Fruit fly (Drosophila melanogaster) whole organism, adult: ENCODE measurements around the gene mRRF1.
A peak's percentile ranks its signal among the peaks of the same experiment; 100 is the strongest.

ENCODE experiments used
- CG11617 ChIP-seq: fragments of 200-800 bp; sonication (Bioruptor generic); optimal IDR thresholded peaks from 2 replicates; lab custom pipeline; 2017; ENCODE audit warnings: mild to moderate bottlenecking, missing biosample characterization, missing genetic modification reagents, missing genetic modification characterization
- CG12768 ChIP-seq: fragments of 200-800 bp; sonication (Bioruptor generic); optimal IDR thresholded peaks from 2 replicates; lab custom pipeline; 2017; ENCODE audit warnings: missing biosample characterization, missing genetic modification characterization, mild to moderate bottlenecking, moderate library complexity, missing genetic modification reagents
- CG14711 ChIP-seq: fragments of 200-800 bp; sonication (Bioruptor generic); optimal IDR thresholded peaks from 2 replicates; lab custom pipeline; 2018; ENCODE audit warnings: missing biosample characterization, mild to moderate bottlenecking, missing genetic modification characterization, moderate library complexity
- CG1620 ChIP-seq: fragments of 200-800 bp; sonication (Bioruptor generic); optimal IDR thresholded peaks from 2 replicates; lab custom pipeline; 2016; ENCODE audit warnings: missing biosample characterization, missing genetic modification characterization
- CG33017 ChIP-seq: fragments of 200-800 bp; sonication (Bioruptor generic); optimal IDR thresholded peaks from 2 replicates; lab custom pipeline; 2018; ENCODE audit warnings: missing biosample characterization, mild to moderate bottlenecking, missing genetic modification characterization, moderate library complexity
- CG5204 ChIP-seq: fragments of 200-800 bp; sonication (Bioruptor generic); optimal IDR thresholded peaks from 2 replicates; lab custom pipeline; 2016; ENCODE audit warnings: missing biosample characterization, missing genetic modification characterization
- CG7045 ChIP-seq: fragments of 200-800 bp; sonication (Bioruptor generic); optimal IDR thresholded peaks from 2 replicates; lab custom pipeline; 2017; ENCODE audit warnings: missing biosample characterization, mild to moderate bottlenecking, missing genetic modification characterization
- CG7101 ChIP-seq: fragments of 200-800 bp; sonication (Bioruptor generic); optimal IDR thresholded peaks from 2 replicates; lab custom pipeline; 2018; ENCODE audit warnings: missing biosample characterization, mild to moderate bottlenecking, missing genetic modification characterization, moderate library complexity
- Clk ChIP-seq: fragments of 200-800 bp; sonication (Bioruptor generic); optimal IDR thresholded peaks from 2 replicates; lab custom pipeline; 2017; ENCODE audit warnings: missing biosample characterization, missing genetic modification characterization
- Crg-1 ChIP-seq: fragments of 200-800 bp; sonication (Bioruptor generic); optimal IDR thresholded peaks from 2 replicates; lab custom pipeline; 2016; ENCODE audit warnings: missing biosample characterization, missing genetic modification characterization
- Hr96 ChIP-seq: fragments of 200-800 bp; sonication (Bioruptor generic); optimal IDR thresholded peaks from 2 replicates; lab custom pipeline; 2016; ENCODE audit warnings: missing biosample characterization, missing genetic modification characterization
- Mnt ChIP-seq: fragments of 200-800 bp; sonication (Bioruptor generic); optimal IDR thresholded peaks from 2 replicates; lab custom pipeline; 2016; ENCODE audit warnings: missing biosample characterization, mild to moderate bottlenecking, missing genetic modification characterization
- bab1 ChIP-seq: fragments of 200-800 bp; sonication (Bioruptor generic); optimal IDR thresholded peaks from 3 replicates; lab custom pipeline; 2019; ENCODE audit warnings: missing biosample characterization, mild to moderate bottlenecking, missing genetic modification characterization, moderate library complexity
- cic ChIP-seq: fragments of 200-800 bp; sonication (Bioruptor generic); optimal IDR thresholded peaks from 2 replicates; lab custom pipeline; 2017; ENCODE audit warnings: missing biosample characterization, mild to moderate bottlenecking, missing genetic modification characterization, moderate library complexity
- cnc ChIP-seq, 2 experiments: fragments of >200 bp; optimal IDR thresholded peaks; 2 replicates each; lab custom pipeline; 2017
- kay ChIP-seq: fragments of 200-800 bp; sonication (Bioruptor generic); peaks from one replicate; lab custom pipeline; 2016; ENCODE audit warnings: missing biosample characterization, missing genetic modification characterization, borderline replicate concordance
- ovo ChIP-seq: fragments of 200-800 bp; sonication (Bioruptor generic); optimal IDR thresholded peaks from 2 replicates; lab custom pipeline; 2016; ENCODE audit warnings: missing biosample characterization, missing genetic modification characterization
- pad ChIP-seq: fragments of 200-800 bp; sonication (Bioruptor generic); optimal IDR thresholded peaks from 3 replicates; lab custom pipeline; 2017; ENCODE audit warnings: missing biosample characterization, missing genetic modification characterization, mild to moderate bottlenecking, moderate library complexity, missing genetic modification reagents
- tj ChIP-seq: fragments of 200-800 bp; sonication (Bioruptor generic); optimal IDR thresholded peaks from 3 replicates; lab custom pipeline; 2017; ENCODE audit warnings: missing biosample characterization, mild to moderate bottlenecking, missing genetic modification characterization, moderate library complexity
- toe ChIP-seq: fragments of 200-800 bp; sonication (Bioruptor generic); optimal IDR thresholded peaks from 2 replicates; lab custom pipeline; 2016; ENCODE audit warnings: missing biosample characterization, missing genetic modification characterization

Gene mRRF1

DNA sequence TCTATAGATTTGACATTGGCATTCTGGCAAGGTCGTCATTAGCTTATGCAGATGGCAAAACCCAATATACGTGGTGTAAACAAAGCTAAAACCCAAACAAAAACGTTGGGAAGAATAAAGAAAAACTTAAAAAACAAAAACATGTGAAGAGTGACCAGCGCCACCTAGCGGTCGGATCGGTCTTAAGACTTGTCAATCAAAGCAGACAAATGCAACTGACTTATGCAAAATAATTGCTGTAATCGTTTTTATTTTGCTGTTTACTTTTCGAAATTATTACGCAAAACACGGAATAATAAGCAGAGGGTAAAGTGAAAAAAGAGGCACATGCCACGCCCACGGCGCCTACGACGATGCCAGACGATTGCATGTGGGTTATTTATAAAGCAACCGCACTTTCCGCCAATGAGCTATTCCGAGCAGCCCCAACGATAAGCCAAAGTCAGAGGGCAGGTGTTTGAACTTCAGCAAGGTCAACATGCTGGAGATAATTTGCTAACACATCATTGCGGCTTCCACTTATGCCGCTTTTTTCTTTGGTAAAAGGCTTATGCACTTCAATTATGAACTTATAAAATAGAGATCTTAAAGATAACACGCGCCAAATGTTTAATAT lies 7.9 kb upstream of the mRRF1 start:
- no peak for TF ChIP-seq tj (GFP tag; lab: Kevin White, UChicago)
- no peak for TF ChIP-seq pad
- no peak for TF ChIP-seq bab1 (GFP tag; lab: Kevin White, UChicago)
- no peak for TF ChIP-seq Hr96

dm6 chr3L:9357830-9358712 lies 6.1 kb upstream of the mRRF1 start:
- TF ChIP-seq tj (GFP tag; lab: Kevin White, UChicago) (peak; percentile 76), pad (peak; percentile 65), cic (GFP tag; lab: Kevin White, UChicago) (peak; percentile 99), ovo (GFP tag; lab: Kevin White, UChicago) (peak; percentile 92), Mnt (GFP tag; lab: Kevin White, UChicago) (peak; percentile 76), CG12768 (no peak)

DNA sequence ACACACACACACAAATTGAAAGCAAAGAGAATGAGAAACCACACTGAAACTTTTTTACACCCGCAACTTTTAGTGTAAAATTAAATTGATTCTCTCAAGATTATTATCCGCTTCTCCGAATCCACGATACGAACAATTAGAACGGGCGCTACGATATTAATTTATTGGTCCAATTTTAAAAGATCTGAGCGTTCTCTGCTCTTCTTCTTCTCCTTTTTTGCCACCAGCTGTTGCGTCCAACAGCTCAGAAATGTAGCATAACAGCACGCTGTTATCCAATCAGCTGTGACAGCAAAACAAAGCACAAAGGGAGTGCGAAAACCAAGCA lies 5.5 kb upstream of the mRRF1 start, which contains the start of the genes UGP and Svip:
Gene UGP, minus strand, starts transcription at position 223 of the 328 bp plus-strand sequence.
Gene Svip, plus strand, starts transcription at position 287 of the 328 bp plus-strand sequence.
- TF ChIP-seq tj (GFP tag; lab: Kevin White, UChicago): peak; percentile 30
- TF ChIP-seq CG14711: peak; percentile 63
- no peak for TF ChIP-seq Crg-1 (GFP tag; lab: Kevin White, UChicago)
- peak; percentile 26 for TF ChIP-seq CG11617 (GFP tag; lab: Kevin White, UChicago)
- TF ChIP-seq CG7101 (tag; lab: Kevin White, UChicago): peak; percentile 38
- TF ChIP-seq Hr96: no peak
- TF ChIP-seq pad: no peak
- no peak for TF ChIP-seq Clk (GFP tag; lab: Kevin White, UChicago)
- TF ChIP-seq CG5204 (GFP tag; lab: Kevin White, UChicago): no peak
- no peak for TF ChIP-seq toe (GFP tag; lab: Kevin White, UChicago)
- TF ChIP-seq bab1 (GFP tag; lab: Kevin White, UChicago): peak; percentile 65
- no peak for TF ChIP-seq cic (GFP tag; lab: Kevin White, UChicago)
- TF ChIP-seq kay (GFP tag; lab: Kevin White, UChicago): peak; percentile 76
- TF ChIP-seq CG1620 (GFP tag; lab: Kevin White, UChicago): no peak
- peak; percentile 14 for TF ChIP-seq CG7045 (GFP tag; lab: Kevin White, UChicago)
- TF ChIP-seq ovo (GFP tag; lab: Kevin White, UChicago): no peak
- no peak for TF ChIP-seq cnc (optimal IDR thresholded peaks at IDR 0.05; lab: Kevin White, UChicago)
- TF ChIP-seq CG33017 (tag; lab: Kevin White, UChicago): no peak
- peak; percentile 49 for TF ChIP-seq Mnt (GFP tag; lab: Kevin White, UChicago)
- no peak for TF ChIP-seq CG12768

DNA sequence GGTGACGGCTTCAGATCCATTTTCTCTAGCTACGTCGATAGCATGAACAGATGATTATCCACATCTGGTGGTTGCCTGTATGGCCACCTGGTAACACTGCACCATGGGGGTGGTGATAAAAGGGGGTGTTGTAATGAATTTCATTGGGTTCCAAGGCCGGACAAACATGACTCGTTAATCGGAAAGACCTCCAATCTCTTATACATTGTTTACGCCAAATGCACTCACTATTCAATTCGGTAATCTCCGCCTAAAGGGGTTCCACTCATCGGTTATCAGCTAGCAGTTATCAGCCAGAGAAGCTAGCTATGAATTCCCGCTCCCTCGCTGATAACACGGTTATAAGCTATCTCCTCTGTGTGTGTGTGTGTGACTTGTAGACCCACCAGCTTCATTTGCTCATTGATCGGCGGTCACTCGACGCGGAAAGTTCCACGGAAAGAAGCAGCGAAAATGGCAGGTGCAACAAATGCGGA lies 3.9 kb upstream of the mRRF1 start, which contains the start of gene Pdxk:
Gene Pdxk, plus strand, starts transcription at position 100 of the 476 bp plus-strand sequence.
- TF ChIP-seq CG7045 (GFP tag; lab: Kevin White, UChicago) (peak; percentile 1), cnc (optimal IDR thresholded peaks at IDR 0.05; lab: Kevin White, UChicago) (peak in 1 of 2 experiments; percentile 3), Mnt (GFP tag; lab: Kevin White, UChicago) (peak; percentile 41), CG33017 (tag; lab: Kevin White, UChicago) (peak; percentile 69), CG11617 (GFP tag; lab: Kevin White, UChicago) (peak; percentile 51), toe (GFP tag; lab: Kevin White, UChicago) (peak; percentile 46), CG14711 (peak; percentile 23), pad (peak; percentile 50), tj (GFP tag; lab: Kevin White, UChicago) (peak; percentile 35), cic (GFP tag; lab: Kevin White, UChicago) (peak; percentile 94), ovo (GFP tag; lab: Kevin White, UChicago) (peak; percentile 21), CG7101 (tag; lab: Kevin White, UChicago) (peak; percentile 49), Hr96 (no peak), bab1 (GFP tag; lab: Kevin White, UChicago) (peak; percentile 39), Crg-1 (GFP tag; lab: Kevin White, UChicago) (no peak), CG5204 (GFP tag; lab: Kevin White, UChicago) (no peak), CG1620 (GFP tag; lab: Kevin White, UChicago) (no peak), CG12768 (peak; percentile 18), Clk (GFP tag; lab: Kevin White, UChicago) (no peak)

DNA sequence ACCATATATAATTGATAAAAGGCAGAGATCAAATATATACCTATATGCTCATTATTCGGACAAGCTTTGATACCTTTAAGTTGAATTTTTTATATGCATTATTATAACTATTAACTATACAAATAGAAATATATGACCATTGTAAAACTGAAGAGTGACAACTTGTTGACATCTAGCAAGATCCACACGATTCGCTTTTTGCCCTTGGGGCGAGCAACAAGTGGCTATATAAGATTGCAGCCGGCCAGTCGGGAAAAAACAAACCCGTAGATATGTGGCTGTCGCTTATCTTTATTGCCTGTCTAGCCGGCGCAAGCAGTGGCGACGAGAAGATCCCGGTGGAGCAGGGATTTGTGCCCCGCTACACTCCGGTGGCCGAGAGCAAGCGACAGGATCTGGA lies 2.3 kb upstream of the mRRF1 start, which contains the start of gene CG34456:
Gene CG34456, plus strand, starts transcription at position 215 of the 400 bp plus-strand sequence.
- peak; percentile 60 for TF ChIP-seq CG12768
- peak; percentile 94 for TF ChIP-seq kay (GFP tag; lab: Kevin White, UChicago)
- no peak for TF ChIP-seq CG1620 (GFP tag; lab: Kevin White, UChicago)
- TF ChIP-seq CG11617 (GFP tag; lab: Kevin White, UChicago): peak; percentile 30
- TF ChIP-seq CG33017 (tag; lab: Kevin White, UChicago): peak; percentile 79
- no peak for TF ChIP-seq ovo (GFP tag; lab: Kevin White, UChicago)
- TF ChIP-seq CG7045 (GFP tag; lab: Kevin White, UChicago): peak; percentile 55
- peak; percentile 42 for TF ChIP-seq CG7101 (tag; lab: Kevin White, UChicago)
- TF ChIP-seq cic (GFP tag; lab: Kevin White, UChicago): peak; percentile 88
